Fruit fly (Drosophila melanogaster): ENCODE data around the gene Cpr67B.

Cpr67B gene

dm6 chr3L:9447239-9447777, 42.7 kb downstream of the Cpr67B start:
- TF ChIP-seq hkb (optimal IDR thresholded peaks at IDR 0.05) (no peak), hkb (GFP tag; IDR thresholded peaks at IDR 0.05) (no peak), CG13775 (GFP tag; optimal IDR thresholded peaks at IDR 0.05) (no peak), CoRest (tag; optimal IDR thresholded peaks at IDR 0.05) (no peak), so (GFP tag; IDR thresholded peaks at IDR 0.05) (no peak), ac (GFP tag; optimal IDR thresholded peaks at IDR 0.05) (no peak), YL-1 (GFP tag; optimal IDR thresholded peaks at IDR 0.05) (peak; percentile 4), CG2202 (tag; optimal IDR thresholded peaks at IDR 0.05) (no peak), BEAF-32 (GFP tag; optimal IDR thresholded peaks at IDR 0.05) (no peak), CG1602 (GFP tag; optimal IDR thresholded peaks at IDR 0.05) (no peak), lab (GFP tag; optimal IDR thresholded peaks at IDR 0.05) (peak; percentile 68), sna (GFP tag; IDR thresholded peaks at IDR 0.05; ENCODE audit: partially characterized antibody) (0 out of 2 replicates have a peak, but pooled peaks have one; percentile 10), CG9876 (GFP tag; optimal IDR thresholded peaks at IDR 0.05) (no peak), bowl (GFP tag; IDR thresholded peaks at IDR 0.05) (no peak), CG9797 (GFP tag; optimal IDR thresholded peaks at IDR 0.05) (no peak), sob (GFP tag; IDR thresholded peaks at IDR 0.05) (no peak), Doc2 (GFP tag; IDR thresholded peaks at IDR 0.05) (no peak), CG12744 (GFP tag; optimal IDR thresholded peaks at IDR 0.05) (no peak), kay (GFP tag; optimal IDR thresholded peaks at IDR 0.05) (peak; percentile 92), dmrt99B (tag; optimal IDR thresholded peaks at IDR 0.05) (no peak), phol (tag; optimal IDR thresholded peaks at IDR 0.05) (no peak), BtbVII (GFP tag; optimal IDR thresholded peaks at IDR 0.05) (peak; percentile 1), B-H1 (GFP tag; IDR thresholded peaks at IDR 0.05) (no peak), CG14710 (tag; optimal IDR thresholded peaks at IDR 0.05) (no peak), pho (GFP tag; optimal IDR thresholded peaks at IDR 0.05) (no peak), Sry-β (GFP tag; optimal IDR thresholded peaks at IDR 0.05) (no peak), CG10543 (GFP tag; optimal IDR thresholded peaks at IDR 0.05) (peak; percentile 43), her (GFP tag; optimal IDR thresholded peaks at IDR 0.05) (no peak), CG12942 (GFP tag; optimal IDR thresholded peaks at IDR 0.05) (no peak), jigr1 (GFP tag; IDR thresholded peaks at IDR 0.05) (no peak), aop (GFP tag; IDR thresholded peaks at IDR 0.05) (no peak), CG17328 (GFP tag; IDR thresholded peaks at IDR 0.05) (no peak), CG12071 (GFP tag; optimal IDR thresholded peaks at IDR 0.05) (no peak), CG3726 (GFP tag; IDR thresholded peaks at IDR 0.05) (no peak), crc (GFP tag; optimal IDR thresholded peaks at IDR 0.05) (no peak), CG10565 (GFP tag; optimal IDR thresholded peaks at IDR 0.05) (no peak), sc (optimal IDR thresholded peaks at IDR 0.05) (no peak), sc (GFP tag; optimal IDR thresholded peaks at IDR 0.05) (no peak), CG5245 (GFP tag; optimal IDR thresholded peaks at IDR 0.05) (no peak), CG3163 (GFP tag; optimal IDR thresholded peaks at IDR 0.05) (no peak), CG4854 (GFP tag; optimal IDR thresholded peaks at IDR 0.05) (no peak), CG6689 (GFP tag; IDR thresholded peaks at IDR 0.05) (no peak), CG2712 (tag; optimal IDR thresholded peaks at IDR 0.05) (no peak), CG6854 (GFP tag; optimal IDR thresholded peaks at IDR 0.05) (no peak), CG4282 (GFP tag; optimal IDR thresholded peaks at IDR 0.05) (no peak), CG32767 (GFP tag; IDR thresholded peaks at IDR 0.05) (0 out of 2 replicates have a peak, but pooled peaks have one; percentile 7), CG13123 (GFP tag; optimal IDR thresholded peaks at IDR 0.05) (no peak), gcm2 (GFP tag; optimal IDR thresholded peaks at IDR 0.05) (no peak), CG18262 (tag; optimal IDR thresholded peaks at IDR 0.05) (no peak), Dip2 (GFP tag; IDR thresholded peaks at IDR 0.05) (no peak), Six4 (GFP tag; optimal IDR thresholded peaks at IDR 0.05) (no peak), CG4404 (GFP tag; IDR thresholded peaks at IDR 0.05) (no peak), ro (GFP tag; IDR thresholded peaks at IDR 0.05) (no peak)
